ENCODE assay signal across 2 worm cellular contexts in genomic region chrV:4004577-4004976, ce11.
TF ChIP-seq lines count a peak whose summit lies in the region.

No protein-coding gene starts in this region.

TF ChIP-seq in whole organism, L1 larva, 84 proteins besides CTCF, POLR2A, EP300 and RAD21:
- TF ChIP-seq blmp-1 (tag; optimal IDR thresholded peaks at IDR 0.05; lab: Kevin White, UChicago) (peak; percentile 63), dpl-1 (GFP tag; optimal IDR thresholded peaks at IDR 0.05; lab: Kevin White, UChicago) (no peak)
TF ChIP-seq in whole organism, L1 larva: peak in this region for 1.

TF ChIP-seq in whole organism, young adult, 124 proteins besides CTCF, POLR2A, EP300 and RAD21:
- TF ChIP-seq dpl-1 (GFP tag; optimal IDR thresholded peaks at IDR 0.05; lab: Kevin White, UChicago) (peak; percentile 62), aptf-2 (GFP tag; conservative IDR thresholded peaks at IDR 0.05; lab: Robert Waterston, UW) (0 out of 2 replicates have a peak, but pooled peaks have one; percentile 35), ceh-100 (GFP tag; IDR thresholded peaks at IDR 0.05; lab: Robert Waterston, UW) (0 out of 2 replicates have a peak, but pooled peaks have one; percentile 10), madf-6 (GFP tag; IDR thresholded peaks at IDR 0.05; lab: Robert Waterston, UW) (peak; percentile 96), B0035.1 (tag; optimal IDR thresholded peaks at IDR 0.05; lab: Kevin White, UChicago) (no peak), ceh-91 (GFP tag; IDR thresholded peaks at IDR 0.05; lab: Robert Waterston, UW) (0 out of 2 replicates have a peak, but pooled peaks have one; percentile 17), hlh-12 (tag; optimal IDR thresholded peaks at IDR 0.05; lab: Kevin White, UChicago) (no peak), C17E4.6 (GFP tag; IDR thresholded peaks at IDR 0.05; lab: Robert Waterston, UW) (no peak), hmg-1.2 (GFP tag; IDR thresholded peaks at IDR 0.05; lab: Robert Waterston, UW) (peak; percentile 77), D2030.7 (GFP tag; IDR thresholded peaks at IDR 0.05; lab: Robert Waterston, UW) (peak; percentile 46; the same call in 1 of the 2 replicates), F33H1.4 (GFP tag; IDR thresholded peaks at IDR 0.05; lab: Robert Waterston, UW) (peak; percentile 30; the same call in 1 of the 2 replicates), efl-1 (GFP tag; optimal IDR thresholded peaks at IDR 0.05; lab: Kevin White, UChicago) (peak; percentile 88), hsf-1 (GFP tag; IDR thresholded peaks at IDR 0.05; lab: Robert Waterston, UW) (peak; percentile 58; the same call in 1 of the 2 replicates), snpc-1.3 (tag; optimal IDR thresholded peaks at IDR 0.05; lab: Kevin White, UChicago; ENCODE audit: insufficient read depth) (no peak), madf-8 (GFP tag; conservative IDR thresholded peaks at IDR 0.05; lab: Robert Waterston, UW) (peak; percentile 93), xnd-1 (tag; optimal IDR thresholded peaks at IDR 0.05; lab: Kevin White, UChicago) (peak; percentile 90)

Comparison
In these comparisons a context has a peak if more than half of its experiments do, and no peak if none do; other contexts are left out.
1. Of the 8 proteins assayed by ChIP-seq in both whole organism, young adult and whole organism, L1 larva: peak only in whole organism, young adult: dpl-1 and efl-1; only in whole organism, L1 larva: none; in both: none; in neither: 6.